Worm (Caenorhabditis elegans) whole organism, early embryonic: ENCODE data around the gene C30H6.5.

ENCODE experiments used
- B0310.2 ChIP-seq: sonication (generic microtip); optimal IDR thresholded peaks from 2 replicates; lab custom pipeline; 2016; ENCODE audit warnings: mild to moderate bottlenecking, missing genetic modification characterization, missing compliant biosample characterization
- F13C5.2 ChIP-seq: sonication (generic microtip); optimal IDR thresholded peaks from 2 replicates; lab custom pipeline; 2017; ENCODE audit warnings: mild to moderate bottlenecking, missing genetic modification characterization, inconsistent platforms, missing compliant biosample characterization
- aly-1 ChIP-seq: sonication (generic microtip); optimal IDR thresholded peaks from 2 replicates; lab custom pipeline; 2016; ENCODE audit warnings: missing genetic modification characterization, missing compliant biosample characterization
- ama-1 ChIP-seq: fragments of 150-350 bp; optimal IDR thresholded peaks from 2 replicates; lab custom pipeline; 2014
- ceh-13 ChIP-seq: fragments of 200-800 bp; sonication (Bioruptor generic); optimal IDR thresholded peaks from 2 replicates; lab custom pipeline; 2018; ENCODE audit warnings: mild to moderate bottlenecking, missing genetic modification characterization, missing compliant biosample characterization
- ceh-36 ChIP-seq: sonication (generic microtip); optimal IDR thresholded peaks from 2 replicates; lab custom pipeline; 2016; ENCODE audit warnings: missing genetic modification characterization, inconsistent platforms, missing compliant biosample characterization
- ets-7 ChIP-seq: sonication (generic microtip); optimal IDR thresholded peaks from 2 replicates; lab custom pipeline; 2016; ENCODE audit warnings: missing genotype, missing genetic modification characterization, missing compliant biosample characterization
- flt-1 ChIP-seq: fragments of 200-800 bp; sonication (Bioruptor generic); IDR thresholded peaks from 2 replicates; pipeline ENCODE4 v1.3.6; 2022; ENCODE audit warnings: missing genetic modification characterization, missing compliant biosample characterization
- hmbx-1 ChIP-seq: sonication (generic microtip); optimal IDR thresholded peaks from 2 replicates; lab custom pipeline; 2016; ENCODE audit warnings: mild to moderate bottlenecking, missing genetic modification characterization, missing compliant biosample characterization
- hmg-4 ChIP-seq: fragments of 200-800 bp; sonication (Bioruptor generic); optimal IDR thresholded peaks from 2 replicates; lab custom pipeline; 2018; ENCODE audit warnings: mild to moderate bottlenecking, missing genetic modification characterization, missing compliant biosample characterization
- hnd-1 ChIP-seq: sonication (generic microtip); optimal IDR thresholded peaks from 2 replicates; lab custom pipeline; 2016; ENCODE audit warnings: missing genetic modification characterization, missing compliant biosample characterization
- pes-1 ChIP-seq: fragments of 200-800 bp; sonication (Bioruptor generic); IDR thresholded peaks from 2 replicates; pipeline ENCODE4 v1.3.6; 2022; ENCODE audit warnings: missing genetic modification reagents, missing genetic modification characterization, missing compliant biosample characterization
- scrt-1 ChIP-seq: fragments of 200-800 bp; sonication (Bioruptor generic); IDR thresholded peaks from 2 replicates; pipeline ENCODE4 v1.3.6; 2022; ENCODE audit warnings: missing genetic modification characterization, missing compliant biosample characterization
- sea-1 ChIP-seq: fragments of 200-800 bp; sonication (Bioruptor generic); conservative IDR thresholded peaks from 2 replicates; pipeline ENCODE4 v1.3.6; 2022; ENCODE audit warnings: missing genetic modification characterization, missing compliant biosample characterization
- tbx-11 ChIP-seq: fragments of 200-800 bp; sonication (Bioruptor generic); IDR thresholded peaks from 2 replicates; pipeline ENCODE4 v1.3.6; 2022; ENCODE audit warnings: missing genetic modification characterization, missing compliant biosample characterization
- tbx-37 ChIP-seq: fragments of 200-800 bp; sonication (Bioruptor generic); conservative IDR thresholded peaks from 2 replicates; pipeline ENCODE4 v1.3.6; 2022; ENCODE audit warnings: missing genetic modification reagents, missing genetic modification characterization, missing compliant biosample characterization
- tra-4 ChIP-seq: sonication (generic microtip); optimal IDR thresholded peaks from 2 replicates; lab custom pipeline; 2017; ENCODE audit warnings: missing genetic modification characterization, missing compliant biosample characterization

Gene C30H6.5

ce11 chrIV:17341033-17341432 is 30.5 kb upstream of the C30H6.5 start:
- TF ChIP-seq sea-1 (no peak), flt-1 (GFP tag; lab: Robert Waterston, UW) (no peak), ama-1 (lab: Kevin White, UChicago) (no peak), tbx-37 (GFP tag; lab: Robert Waterston, UW) (no peak), ceh-36 (tag; lab: Kevin White, UChicago) (no peak), pes-1 (GFP tag; lab: Robert Waterston, UW) (no peak), tbx-11 (no peak), ets-7 (tag; lab: Kevin White, UChicago) (no peak), hmbx-1 (tag; lab: Kevin White, UChicago) (no peak), B0310.2 (tag; lab: Kevin White, UChicago) (no peak), F13C5.2 (tag; lab: Kevin White, UChicago) (no peak), aly-1 (no peak)

ce11 chrIV:17342179-17342578 is 29.4 kb upstream of the C30H6.5 start, which contains the start of gene C49C3.9:
TSS of gene C49C3.9 (minus strand) at chrIV:17342314.
- TF ChIP-seq ama-1 (lab: Kevin White, UChicago) = no peak
- no peak for TF ChIP-seq pes-1 (GFP tag; lab: Robert Waterston, UW)
- no peak for TF ChIP-seq scrt-1 (GFP tag; lab: Robert Waterston, UW)
- no peak for TF ChIP-seq F13C5.2 (tag; lab: Kevin White, UChicago)
- no peak for TF ChIP-seq ets-7 (tag; lab: Kevin White, UChicago)
- TF ChIP-seq tbx-37 (GFP tag; lab: Robert Waterston, UW) = no peak
- TF ChIP-seq tra-4 (tag; lab: Kevin White, UChicago) = no peak
- TF ChIP-seq hmbx-1 (tag; lab: Kevin White, UChicago) = no peak
- TF ChIP-seq flt-1 (GFP tag; lab: Robert Waterston, UW) = no peak
- no peak for TF ChIP-seq tbx-11
- TF ChIP-seq aly-1 = no peak

ce11 chrIV:17342667-17343066 is 28.9 kb upstream of the C30H6.5 start, which contains the start of gene C49C3.21:
TSS of gene C49C3.21 (plus strand) at chrIV:17342967.
- TF ChIP-seq ets-7 (tag; lab: Kevin White, UChicago) = no peak
- no peak for TF ChIP-seq tbx-37 (GFP tag; lab: Robert Waterston, UW)
- no peak for TF ChIP-seq flt-1 (GFP tag; lab: Robert Waterston, UW)
- no peak for TF ChIP-seq ceh-13
- no peak for TF ChIP-seq F13C5.2 (tag; lab: Kevin White, UChicago)
- TF ChIP-seq hmg-4 (GFP tag; lab: Kevin White, UChicago) = no peak
- no peak for TF ChIP-seq scrt-1 (GFP tag; lab: Robert Waterston, UW)

- no peak for TF ChIP-seq sea-1
- no peak for TF ChIP-seq tra-4 (tag; lab: Kevin White, UChicago)
- TF ChIP-seq ets-7 (tag; lab: Kevin White, UChicago) = no peak
- TF ChIP-seq tbx-11 = no peak
- no peak for TF ChIP-seq ceh-36 (tag; lab: Kevin White, UChicago)
- TF ChIP-seq B0310.2 (tag; lab: Kevin White, UChicago) = no peak
- TF ChIP-seq pes-1 (GFP tag; lab: Robert Waterston, UW) = no peak
- TF ChIP-seq aly-1 = no peak
- no peak for TF ChIP-seq hmg-4 (GFP tag; lab: Kevin White, UChicago)
- TF ChIP-seq hmbx-1 (tag; lab: Kevin White, UChicago) = no peak
- no peak for TF ChIP-seq scrt-1 (GFP tag; lab: Robert Waterston, UW)
- no peak for TF ChIP-seq flt-1 (GFP tag; lab: Robert Waterston, UW)
- TF ChIP-seq ceh-13 = no peak
Measured at ce11 chrIV:17343482-17343881, 28.1 kb upstream of the C30H6.5 start, which contains the start of gene C49C3.11. TSS of gene C49C3.11 (plus strand) at chrIV:17343782.

- TF ChIP-seq tbx-37 (GFP tag; lab: Robert Waterston, UW) (no peak), B0310.2 (tag; lab: Kevin White, UChicago) (no peak), ets-7 (tag; lab: Kevin White, UChicago) (no peak), scrt-1 (GFP tag; lab: Robert Waterston, UW) (no peak), hmg-4 (GFP tag; lab: Kevin White, UChicago) (no peak), hnd-1 (no peak), ceh-13 (no peak), ama-1 (lab: Kevin White, UChicago) (no peak)
Measured at ce11 chrIV:17346599-17347218, 24.9 kb upstream of the C30H6.5 start, which contains the start of the genes clec-197 and clec-198. TSS of gene clec-197 (minus strand) at chrIV:17346699. TSS of gene clec-198 (plus strand) at chrIV:17347168.

- TF ChIP-seq sea-1 (no peak), ets-7 (tag; lab: Kevin White, UChicago) (no peak), hmg-4 (GFP tag; lab: Kevin White, UChicago) (no peak), hnd-1 (no peak), ama-1 (lab: Kevin White, UChicago) (no peak), aly-1 (no peak), ceh-36 (tag; lab: Kevin White, UChicago) (no peak)
Measured at ce11 chrIV:17351586-17351985, 20.0 kb upstream of the C30H6.5 start, which contains the start of gene clec-199. TSS of gene clec-199 (plus strand) at chrIV:17351886.

ce11 chrIV:17361143-17361542 is 10.4 kb upstream of the C30H6.5 start, which contains the start of gene clec-202:
TSS of gene clec-202 (plus strand) at chrIV:17361443.
- TF ChIP-seq aly-1 (no peak), flt-1 (GFP tag; lab: Robert Waterston, UW) (no peak), tra-4 (tag; lab: Kevin White, UChicago) (no peak), sea-1 (no peak), scrt-1 (GFP tag; lab: Robert Waterston, UW) (no peak), hmbx-1 (tag; lab: Kevin White, UChicago) (no peak)

- TF ChIP-seq F13C5.2 (tag; lab: Kevin White, UChicago) = no peak
- TF ChIP-seq tra-4 (tag; lab: Kevin White, UChicago) = no peak
- TF ChIP-seq ama-1 (lab: Kevin White, UChicago) = no peak
- no peak for TF ChIP-seq aly-1
- TF ChIP-seq tbx-11 = no peak
- no peak for TF ChIP-seq scrt-1 (GFP tag; lab: Robert Waterston, UW)
- no peak for TF ChIP-seq tbx-37 (GFP tag; lab: Robert Waterston, UW)
- TF ChIP-seq B0310.2 (tag; lab: Kevin White, UChicago) = no peak
- TF ChIP-seq flt-1 (GFP tag; lab: Robert Waterston, UW) = no peak
- TF ChIP-seq hnd-1 = no peak
- TF ChIP-seq ceh-13 = no peak
- TF ChIP-seq pes-1 (GFP tag; lab: Robert Waterston, UW) = no peak
- TF ChIP-seq ets-7 (tag; lab: Kevin White, UChicago) = no peak
- TF ChIP-seq sea-1 = no peak
Measured at ce11 chrIV:17367294-17367693, 4.3 kb upstream of the C30H6.5 start, which contains the start of gene zipt-17. TSS of gene zipt-17 (minus strand) at chrIV:17367394.
